Worm (Caenorhabditis elegans): ENCODE data around the gene T25E12.14.

DNA sequence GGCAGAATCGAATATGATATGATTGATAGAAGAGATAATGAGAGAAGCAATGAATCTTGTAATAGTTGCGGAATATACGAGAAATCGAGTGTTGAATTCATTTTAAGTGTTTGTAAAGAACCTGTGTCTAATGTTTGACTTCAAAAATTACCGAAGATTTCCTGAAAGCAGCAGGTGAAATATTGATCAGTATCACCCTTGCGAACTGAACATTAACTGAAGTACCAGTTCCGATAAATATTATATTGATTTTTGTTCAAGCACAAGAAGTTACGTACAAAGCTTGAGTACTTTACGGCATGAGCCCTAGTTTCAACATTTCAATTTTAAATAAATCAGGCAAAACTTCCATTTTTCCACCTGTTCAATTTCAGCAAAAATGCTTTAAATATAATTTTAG lies 47.8 kb upstream of the T25E12.14 start, which contains the start of gene srz-103:
- TF ChIP-seq ama-1 (optimal IDR thresholded peaks at IDR 0.05) (no peak), ama-1 (GFP tag; optimal IDR thresholded peaks at IDR 0.05) (no peak), ets-4 (GFP tag; optimal IDR thresholded peaks at IDR 0.05) (no peak), lin-35 (GFP tag; optimal IDR thresholded peaks at IDR 0.05) (no peak), mxl-1 (tag; optimal IDR thresholded peaks at IDR 0.05) (no peak)
